Worm (Caenorhabditis elegans) whole organism, L1 larva: ENCODE data around the gene fbxa-31.

Experiments
- C34B4.2 ChIP-seq: sonication (generic microtip); optimal IDR thresholded peaks from 2 replicates; lab custom pipeline; 2017; ENCODE audit warnings: mild to moderate bottlenecking, missing genetic modification characterization, missing compliant biosample characterization
- aly-2 ChIP-seq: fragments of 150-350 bp; optimal IDR thresholded peaks from 2 replicates; lab custom pipeline; 2014; ENCODE audit warnings: missing biosample characterization, missing genetic modification characterization
- ama-1 ChIP-seq: fragments of 150-350 bp; optimal IDR thresholded peaks from 2 replicates; lab custom pipeline; 2014
- blmp-1 ChIP-seq: fragments of 150-350 bp; optimal IDR thresholded peaks from 2 replicates; lab custom pipeline; 2014; ENCODE audit warnings: missing biosample characterization, missing genetic modification characterization
- ceh-82 ChIP-seq, 3 experiments: fragments of 150-350 bp in 1 of 3; sonication (generic microtip) in 2 of 3; optimal IDR thresholded peaks; 2 replicates each; lab custom pipeline; 2014 to 2017; ENCODE audit warnings: missing biosample characterization in 3 of 3, missing genetic modification characterization in 3 of 3
- ceh-88 ChIP-seq: fragments of 200-800 bp; sonication (Bioruptor generic); IDR thresholded peaks from 2 replicates; pipeline ENCODE4 v1.3.6; 2022; ENCODE audit warnings: missing genetic modification characterization, missing compliant biosample characterization
- ceh-90 ChIP-seq: sonication (generic microtip); optimal IDR thresholded peaks from 2 replicates; lab custom pipeline; 2016; ENCODE audit warnings: missing genetic modification characterization, missing compliant biosample characterization
- efl-1 ChIP-seq, 4 experiments: fragments of 150-350 bp; optimal IDR thresholded peaks in 3 of 4; peaks in 1 of 4; 1 replicate in 1 of 4; 2 replicates in 3 of 4; lab custom pipeline; 2014; ENCODE audit warnings: missing biosample characterization in 2 of 4, missing genetic modification characterization in 2 of 4, missing genetic modification reagents in 2 of 4
- elt-2 ChIP-seq: sonication (generic microtip); optimal IDR thresholded peaks from 2 replicates; lab custom pipeline; 2016; ENCODE audit warnings: missing genetic modification characterization, mild to moderate bottlenecking, inconsistent platforms, missing compliant biosample characterization, missing genetic modification reagents
- elt-3 ChIP-seq, 6 experiments: fragments of 150-350 bp in 1 of 6; sonication (generic microtip); optimal IDR thresholded peaks; 2 replicates each; lab custom pipeline; 2017 to 2018; ENCODE audit warnings: missing biosample characterization in 6 of 6, missing genetic modification characterization in 6 of 6, inconsistent platforms in 1 of 6
- grh-1 ChIP-seq: fragments of 200-800 bp; sonication (Bioruptor generic); IDR thresholded peaks from 2 replicates; pipeline ENCODE4 v1.3.6; 2022; ENCODE audit warnings: missing genetic modification reagents, missing genetic modification characterization, missing compliant biosample characterization
- irx-1 ChIP-seq: sonication (generic microtip); optimal IDR thresholded peaks from 2 replicates; lab custom pipeline; 2016; ENCODE audit warnings: missing genetic modification characterization, missing compliant biosample characterization
- isw-1 ChIP-seq: fragments of 200-800 bp; sonication (Bioruptor generic); IDR thresholded peaks from 2 replicates; pipeline ENCODE4 v1.3.6; 2022; ENCODE audit warnings: missing genetic modification characterization, missing compliant biosample characterization
- jun-1 ChIP-seq: fragments of 150-350 bp; optimal IDR thresholded peaks from 2 replicates; lab custom pipeline; 2014; ENCODE audit warnings: missing biosample characterization, missing genetic modification reagents, missing genetic modification characterization
- lin-35 ChIP-seq, 2 experiments: fragments of 150-350 bp; optimal IDR thresholded peaks; 2 replicates each; lab custom pipeline; 2014; ENCODE audit warnings: missing biosample characterization in 2 of 2, missing genetic modification characterization in 2 of 2, missing genetic modification reagents in 2 of 2
- lsy-2 ChIP-seq, 2 experiments: fragments of 150-350 bp; optimal IDR thresholded peaks; 2 replicates each; lab custom pipeline; 2014; ENCODE audit warnings: missing biosample characterization in 2 of 2, missing genetic modification characterization in 2 of 2
- mab-9 ChIP-seq: fragments of 200-800 bp; sonication (Bioruptor generic); IDR thresholded peaks from 2 replicates; pipeline ENCODE4 v1.3.6; 2022; ENCODE audit warnings: missing genetic modification reagents, missing genetic modification characterization, missing compliant biosample characterization
- mef-2 ChIP-seq: fragments of 150-350 bp; optimal IDR thresholded peaks from 2 replicates; lab custom pipeline; 2014; ENCODE audit warnings: missing biosample characterization, missing genetic modification characterization
- nhr-12 ChIP-seq: sonication (generic microtip); optimal IDR thresholded peaks from 2 replicates; lab custom pipeline; 2017; ENCODE audit warnings: missing biosample characterization, missing genetic modification characterization
- nhr-20 ChIP-seq: sonication (generic microtip); optimal IDR thresholded peaks from 2 replicates; lab custom pipeline; 2016; ENCODE audit warnings: mild to moderate bottlenecking, missing genetic modification characterization, missing compliant biosample characterization
- nhr-237 ChIP-seq: fragments of 150-350 bp; optimal IDR thresholded peaks from 2 replicates; lab custom pipeline; 2014; ENCODE audit warnings: missing biosample characterization, missing genetic modification characterization
- nhr-71 ChIP-seq: sonication (generic microtip); optimal IDR thresholded peaks from 2 replicates; lab custom pipeline; 2016; ENCODE audit warnings: mild to moderate bottlenecking, missing genetic modification characterization, moderate library complexity, missing compliant biosample characterization
- nhr-76 ChIP-seq: sonication (generic microtip); optimal IDR thresholded peaks from 2 replicates; lab custom pipeline; 2017; ENCODE audit warnings: missing biosample characterization, missing genetic modification characterization
- nhr-77 ChIP-seq: fragments of 150-350 bp; optimal IDR thresholded peaks from 2 replicates; lab custom pipeline; 2014; ENCODE audit warnings: missing biosample characterization, missing genetic modification characterization
- nhr-90 ChIP-seq: sonication (generic microtip); optimal IDR thresholded peaks from 2 replicates; lab custom pipeline; 2016; ENCODE audit warnings: mild to moderate bottlenecking, missing genetic modification characterization, missing compliant biosample characterization; ENCODE audit not compliant: poor library complexity
- pag-3 ChIP-seq: sonication (generic microtip); optimal IDR thresholded peaks from 2 replicates; lab custom pipeline; 2017; ENCODE audit warnings: missing genetic modification characterization, mild to moderate bottlenecking, missing compliant biosample characterization, antibody characterized with exemption, borderline replicate concordance; ENCODE audit not compliant: insufficient read depth
- pqm-1 ChIP-seq: sonication (generic microtip); optimal IDR thresholded peaks from 3 replicates; lab custom pipeline; 2017; ENCODE audit warnings: missing biosample characterization, missing genetic modification characterization
- snpc-4 ChIP-seq: fragments of 150-350 bp; optimal IDR thresholded peaks from 2 replicates; lab custom pipeline; 2014; ENCODE audit warnings: missing biosample characterization, missing genetic modification characterization
- snu-23 ChIP-seq: sonication (generic microtip); optimal IDR thresholded peaks from 2 replicates; lab custom pipeline; 2016; ENCODE audit warnings: missing genetic modification characterization, missing compliant biosample characterization
- sptf-1 ChIP-seq: fragments of 150-350 bp; optimal IDR thresholded peaks from 2 replicates; lab custom pipeline; 2014; ENCODE audit warnings: missing biosample characterization, missing genetic modification characterization
- sup-37 ChIP-seq: fragments of 200-800 bp; sonication (Bioruptor generic); optimal IDR thresholded peaks from 2 replicates; lab custom pipeline; 2018; ENCODE audit warnings: mild to moderate bottlenecking, missing genetic modification characterization, missing compliant biosample characterization
- swsn-7 ChIP-seq: sonication (generic microtip); optimal IDR thresholded peaks from 2 replicates; lab custom pipeline; 2016; ENCODE audit warnings: missing genetic modification characterization, missing compliant biosample characterization
- unc-86 ChIP-seq: sonication (generic microtip); optimal IDR thresholded peaks from 2 replicates; lab custom pipeline; 2016; ENCODE audit warnings: missing genetic modification characterization, missing compliant biosample characterization
- vab-15 ChIP-seq: sonication (generic microtip); optimal IDR thresholded peaks from 2 replicates; lab custom pipeline; 2017; ENCODE audit warnings: missing genotype, mild to moderate bottlenecking, missing genetic modification characterization, missing compliant biosample characterization
- ztf-11 ChIP-seq, 2 experiments: sonication (generic microtip); optimal IDR thresholded peaks; 2 replicates each; lab custom pipeline; 2016 to 2017; ENCODE audit warnings: missing genetic modification characterization in 2 of 2, missing biosample characterization in 1 of 2, missing compliant biosample characterization in 1 of 2

Gene fbxa-31

DNA sequence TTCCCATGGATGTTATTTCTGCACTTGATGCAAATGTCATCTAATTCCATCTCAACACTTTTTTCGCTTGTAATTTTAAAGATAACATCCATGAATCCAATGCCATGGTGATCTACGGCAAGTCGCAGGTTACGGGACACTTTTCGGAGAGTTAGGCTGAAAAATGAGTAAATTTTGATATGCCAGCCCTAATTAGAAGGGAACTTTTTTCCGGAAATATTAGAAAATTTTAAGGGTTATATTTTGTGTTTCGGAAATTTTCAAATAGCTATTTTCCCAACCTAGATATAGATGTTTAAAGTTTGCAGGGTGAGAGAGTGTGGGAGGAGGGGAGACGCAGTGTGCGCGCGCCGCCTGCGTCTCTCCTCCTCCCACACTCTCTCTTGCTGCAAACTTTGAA, 36.1 kb upstream of the fbxa-31 start:
- TF ChIP-seq efl-1 (optimal IDR thresholded peaks at IDR 0.05; lab: Kevin White, UChicago) (no peak), efl-1 (GFP tag; optimal IDR thresholded peaks at IDR 0.05 in 1 of 2; lab: Kevin White, UChicago) (peak in 1 of 2 experiments; percentile 51), C34B4.2 (tag; lab: Kevin White, UChicago) (no peak), mab-9 (GFP tag; lab: Robert Waterston, UW) (no peak)

DNA sequence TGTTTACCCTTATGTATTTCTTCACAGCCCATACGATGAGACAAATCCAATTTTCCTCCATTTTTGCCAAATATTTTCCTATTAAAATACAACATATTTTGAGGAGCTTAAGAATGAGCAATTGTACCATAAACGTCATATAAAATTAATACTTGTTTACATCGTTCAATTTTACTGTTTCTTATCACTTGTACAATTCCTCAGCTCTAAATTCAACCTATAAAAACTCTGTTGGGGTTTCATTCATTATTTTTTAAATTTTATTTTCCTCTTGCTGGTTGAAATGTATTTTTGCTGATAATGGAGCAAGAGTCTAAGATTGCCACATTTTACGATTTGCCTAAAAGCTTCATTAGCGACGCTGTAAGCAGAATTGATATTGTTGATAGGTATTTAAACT, 32.2 kb upstream of the fbxa-31 start, which contains the start of gene fbxa-75:
Gene fbxa-75, plus strand, starts transcription at position 301 of the 400 bp plus-strand sequence.
- TF ChIP-seq irx-1 (tag; lab: Kevin White, UChicago), result no peak

- TF ChIP-seq pag-3 (tag; lab: Kevin White, UChicago) (no peak), lin-35 (GFP tag; optimal IDR thresholded peaks at IDR 0.05; lab: Kevin White, UChicago) (no peak), ceh-82 (tag; optimal IDR thresholded peaks at IDR 0.05; lab: Kevin White, UChicago) (no peak), vab-15 (tag; lab: Kevin White, UChicago) (no peak), isw-1 (GFP tag; lab: Robert Waterston, UW) (no peak), sup-37 (no peak), blmp-1 (tag; lab: Kevin White, UChicago) (no peak), snpc-4 (tag; lab: Kevin White, UChicago) (no peak), ceh-88 (GFP tag; lab: Robert Waterston, UW) (no peak), mab-9 (GFP tag; lab: Robert Waterston, UW) (no peak), grh-1 (GFP tag; lab: Robert Waterston, UW) (no peak), nhr-237 (tag; lab: Kevin White, UChicago) (no peak), lsy-2 (tag; optimal IDR thresholded peaks at IDR 0.05; lab: Kevin White, UChicago) (no peak), snu-23 (GFP tag; lab: Kevin White, UChicago) (no peak)
Observed at ce11 chrIII:1297604-1298003, 26.4 kb upstream of the fbxa-31 start, which contains the start of gene fbxa-28. fbxa-28 (plus strand) TSS chrIII:1297904.

DNA sequence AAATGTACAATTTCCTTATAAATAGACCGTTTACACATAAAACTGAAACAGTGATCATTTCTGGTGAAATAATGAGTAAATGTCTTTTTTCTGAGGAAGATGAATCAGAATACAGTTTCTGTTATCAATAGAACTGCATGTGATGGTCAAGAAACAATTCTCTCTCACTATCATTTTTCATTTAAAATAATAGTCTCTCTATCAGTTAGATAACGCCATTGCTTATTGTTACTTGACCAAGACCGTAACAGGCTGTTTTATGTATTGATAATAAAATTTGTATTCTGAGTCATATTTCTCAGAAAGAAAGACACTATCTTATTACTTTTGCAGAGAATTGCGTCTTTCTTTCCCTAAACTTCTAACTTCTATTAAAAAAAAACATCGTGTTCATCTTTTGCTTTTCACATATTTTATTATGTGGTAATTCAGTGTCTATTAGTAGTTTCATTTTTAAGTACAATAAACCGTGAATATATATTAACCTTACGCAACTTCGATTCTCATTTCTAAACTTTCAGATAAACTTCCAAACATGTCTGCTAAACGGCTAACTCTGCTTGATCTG, 24.0 kb upstream of the fbxa-31 start, which contains the start of gene fbxa-35:
Gene fbxa-35, plus strand, starts transcription at position 518 of the 568 bp plus-strand sequence.
- TF ChIP-seq efl-1 (optimal IDR thresholded peaks at IDR 0.05; lab: Kevin White, UChicago) (no peak), efl-1 (GFP tag; optimal IDR thresholded peaks at IDR 0.05 in 1 of 2; lab: Kevin White, UChicago) (peak in 1 of 2 experiments; percentile 19), elt-2 (peak; percentile 82), elt-3 (tag; optimal IDR thresholded peaks at IDR 0.05; lab: Kevin White, UChicago) (peak in 2 of 6 experiments; percentile 13), ceh-90 (tag; lab: Kevin White, UChicago) (no peak)

- no peak for TF ChIP-seq swsn-7 (tag; lab: Kevin White, UChicago)
- no peak for TF ChIP-seq mef-2 (tag; lab: Kevin White, UChicago)
- TF ChIP-seq nhr-71 (tag; lab: Kevin White, UChicago), result no peak
- TF ChIP-seq unc-86 (tag; lab: Kevin White, UChicago), result no peak
- TF ChIP-seq snpc-4 (tag; lab: Kevin White, UChicago), result no peak
- no peak for TF ChIP-seq nhr-12 (tag; lab: Kevin White, UChicago)
- TF ChIP-seq ceh-90 (tag; lab: Kevin White, UChicago), result no peak
- TF ChIP-seq nhr-20 (tag; lab: Kevin White, UChicago), result no peak
- TF ChIP-seq elt-3 (tag; optimal IDR thresholded peaks at IDR 0.05; lab: Kevin White, UChicago), result no peak
- TF ChIP-seq C34B4.2 (tag; lab: Kevin White, UChicago), result no peak
- TF ChIP-seq, all 84 proteins: peak for 0
Observed at ce11 chrIII:1293135-1293534, 21.9 kb upstream of the fbxa-31 start, which contains the start of gene fbxa-36. fbxa-36 (minus strand) TSS chrIII:1293235.

DNA sequence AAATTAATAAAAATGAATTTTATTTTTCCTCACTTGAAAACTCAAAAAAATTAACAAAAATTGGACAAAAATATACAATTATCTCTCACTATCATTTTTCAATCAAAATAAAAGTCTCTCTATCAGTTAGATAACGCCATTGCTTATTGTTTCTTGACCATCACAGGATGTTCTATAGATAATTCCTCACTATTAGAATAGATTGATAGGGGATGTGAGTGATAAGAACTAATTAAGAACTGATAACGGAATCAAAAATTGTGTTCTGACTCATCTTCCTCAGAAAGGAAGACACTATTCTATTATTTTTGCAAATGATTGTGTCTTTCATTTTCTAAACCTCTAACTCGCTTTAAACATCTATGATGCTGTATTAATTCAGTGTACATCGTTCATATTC, 17.9 kb upstream of the fbxa-31 start:
- TF ChIP-seq mef-2 (tag; lab: Kevin White, UChicago) (no peak), nhr-77 (tag; lab: Kevin White, UChicago) (no peak), pqm-1 (peak; percentile 35), aly-2 (no peak), swsn-7 (tag; lab: Kevin White, UChicago) (no peak), jun-1 (tag; lab: Kevin White, UChicago) (peak; percentile 75), nhr-90 (tag; lab: Kevin White, UChicago) (no peak), ama-1 (lab: Kevin White, UChicago) (no peak), nhr-76 (tag; lab: Kevin White, UChicago) (no peak), ztf-11 (tag; optimal IDR thresholded peaks at IDR 0.05; lab: Kevin White, UChicago) (no peak), elt-2 (peak; percentile 87), sptf-1 (tag; lab: Kevin White, UChicago) (no peak)
